Worm (Caenorhabditis elegans) whole organism, dauer: ENCODE measurements around the gene deb-1.

ENCODE experiments used
- unc-62 ChIP-seq: sonication (generic microtip); optimal IDR thresholded peaks from 2 replicates; lab custom pipeline; 2017; ENCODE audit warnings: missing biosample characterization, missing genetic modification reagents, missing genetic modification characterization

The deb-1 gene

DNA sequence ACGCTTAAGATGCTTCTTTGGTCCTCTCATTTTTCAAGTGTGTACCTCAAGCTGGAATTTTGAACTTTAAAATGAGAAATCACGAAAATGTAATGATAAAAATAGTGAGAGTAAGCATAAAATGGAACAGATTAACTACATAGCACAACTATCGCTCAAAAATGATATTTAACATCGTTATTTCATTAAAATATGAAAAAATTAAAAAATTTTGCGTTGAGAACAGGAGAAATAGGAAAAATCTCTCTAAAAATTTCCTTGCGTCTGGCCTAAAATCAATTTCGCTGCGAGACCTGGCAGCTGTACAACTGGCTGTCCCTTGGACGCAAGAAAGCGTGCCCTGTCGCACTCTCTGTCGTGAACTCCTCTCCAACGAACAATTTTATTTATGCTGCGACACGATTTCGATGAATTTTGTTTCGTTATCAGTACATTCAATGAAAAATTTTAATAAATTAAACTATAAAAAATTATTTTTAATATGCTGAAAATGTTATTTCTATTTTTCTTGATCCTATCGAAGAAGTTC is 9.4 kb downstream of the deb-1 start, which contains the start of gene rps-4:
TSS of gene rps-4 (minus strand) at position 51 of the 529 bp plus-strand sequence.
- no peak for TF ChIP-seq unc-62 (GFP tag; lab: Kevin White, UChicago)

DNA sequence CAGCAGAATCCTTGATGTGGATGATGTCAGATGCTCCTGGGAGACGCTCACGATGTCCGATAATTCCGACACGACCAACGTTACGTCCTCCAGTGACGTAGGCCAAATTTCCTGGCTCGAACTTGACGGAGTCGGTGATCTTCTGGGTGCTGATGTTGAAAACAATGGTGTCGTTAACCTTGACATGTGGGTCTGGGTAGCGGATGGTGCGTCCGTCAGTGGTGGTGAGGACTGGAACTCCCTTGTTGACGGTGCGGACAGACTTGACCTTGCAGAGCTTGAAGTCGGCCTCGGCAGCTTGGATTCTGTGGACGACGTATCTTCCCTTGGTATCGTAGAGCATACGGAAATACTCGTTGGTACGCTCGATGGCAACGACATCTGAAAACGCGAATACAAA is 10.1 kb downstream of the deb-1 start:
- TF ChIP-seq unc-62 (GFP tag; lab: Kevin White, UChicago), result no peak

DNA sequence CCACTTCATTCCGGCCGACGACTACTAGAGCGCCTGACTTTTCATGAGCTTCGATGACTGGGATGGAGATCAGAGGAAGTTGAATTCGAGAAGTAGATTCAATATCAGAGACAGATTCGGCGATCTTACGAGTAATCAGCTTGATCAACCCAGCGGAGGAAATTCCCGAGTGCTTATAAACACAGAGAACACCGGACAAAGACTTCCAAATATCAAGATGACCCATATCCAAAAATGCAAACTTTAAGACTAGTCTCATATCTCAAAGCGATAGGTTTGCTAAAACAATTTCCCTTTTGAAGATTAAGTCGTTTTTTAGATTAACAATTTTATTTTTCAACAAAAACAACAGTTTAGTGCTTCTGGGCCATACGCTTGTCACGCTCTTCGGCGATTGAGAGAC is 10.7 kb downstream of the deb-1 start, which contains the start of gene Y43B11AR.3:
TSS of gene Y43B11AR.3 (minus strand) at position 335 of the 403 bp plus-strand sequence.
- TF ChIP-seq unc-62 (GFP tag; lab: Kevin White, UChicago), result no peak

DNA sequence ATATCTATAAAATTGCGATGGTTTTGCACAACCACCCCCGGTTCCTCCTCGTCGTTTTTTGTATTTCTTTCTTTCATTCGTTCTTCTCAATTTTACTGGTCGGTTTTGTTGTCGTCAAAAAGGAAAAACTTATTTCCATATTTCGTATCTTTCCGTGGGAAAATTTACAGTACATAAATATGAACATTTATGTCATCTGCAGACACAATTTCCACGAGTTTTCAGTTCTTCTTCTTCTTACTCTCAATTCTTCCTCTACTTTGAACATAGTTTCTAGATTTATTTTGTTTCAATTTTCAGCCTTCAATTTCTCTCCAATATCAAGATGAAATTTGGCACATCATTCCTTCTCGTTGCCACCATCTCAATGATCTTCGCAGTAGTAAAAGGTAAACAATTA is 12.9 kb downstream of the deb-1 start, which contains the start of gene Y43B11AR.1:
TSS of gene Y43B11AR.1 (plus strand) at position 301 of the 400 bp plus-strand sequence.
- no peak for TF ChIP-seq unc-62 (GFP tag; lab: Kevin White, UChicago)

DNA sequence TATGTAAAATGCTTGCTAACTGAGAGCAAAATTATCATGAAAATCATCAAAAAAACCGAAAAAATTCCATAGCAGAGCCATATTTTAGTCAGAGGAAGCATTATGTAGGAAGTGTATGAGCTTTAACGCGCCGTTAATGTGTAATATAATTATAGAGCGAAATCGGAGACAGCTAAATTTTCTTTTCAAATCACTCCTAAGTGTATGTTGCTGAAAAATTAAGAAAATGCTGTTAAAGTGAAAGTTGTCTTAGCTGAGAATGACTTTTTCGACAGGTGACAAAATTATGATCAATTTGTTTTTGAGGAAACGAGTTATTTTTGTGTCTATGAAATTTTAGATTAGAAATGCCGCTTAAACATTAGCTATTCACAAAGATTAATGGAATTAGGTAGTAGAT is 19.0 kb downstream of the deb-1 start, which contains the start of gene srg-50:
TSS of gene srg-50 (minus strand) at position 101 of the 400 bp plus-strand sequence.
- TF ChIP-seq unc-62 (GFP tag; lab: Kevin White, UChicago), result no peak

DNA sequence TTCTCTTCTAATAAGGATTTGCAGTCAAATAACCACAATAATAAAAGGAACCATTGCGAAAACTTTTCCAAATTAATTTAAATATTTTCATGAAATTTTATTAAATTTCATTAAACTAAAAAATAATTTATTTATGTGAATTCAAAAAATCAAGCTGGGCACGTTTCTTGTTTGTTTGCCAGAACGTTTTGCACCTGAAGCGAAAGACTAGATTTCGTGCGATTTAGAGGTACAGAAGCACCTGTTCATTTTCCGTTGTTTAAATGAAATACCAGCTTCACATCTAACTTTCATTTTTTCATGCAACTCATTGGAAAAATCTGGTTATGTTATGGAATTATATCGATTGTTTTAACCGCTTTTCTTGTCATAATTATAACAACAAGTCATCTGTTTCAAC is 22.0 kb downstream of the deb-1 start, which contains the start of gene srg-48:
TSS of gene srg-48 (plus strand) at position 301 of the 400 bp plus-strand sequence.
- no peak for TF ChIP-seq unc-62 (GFP tag; lab: Kevin White, UChicago)

DNA sequence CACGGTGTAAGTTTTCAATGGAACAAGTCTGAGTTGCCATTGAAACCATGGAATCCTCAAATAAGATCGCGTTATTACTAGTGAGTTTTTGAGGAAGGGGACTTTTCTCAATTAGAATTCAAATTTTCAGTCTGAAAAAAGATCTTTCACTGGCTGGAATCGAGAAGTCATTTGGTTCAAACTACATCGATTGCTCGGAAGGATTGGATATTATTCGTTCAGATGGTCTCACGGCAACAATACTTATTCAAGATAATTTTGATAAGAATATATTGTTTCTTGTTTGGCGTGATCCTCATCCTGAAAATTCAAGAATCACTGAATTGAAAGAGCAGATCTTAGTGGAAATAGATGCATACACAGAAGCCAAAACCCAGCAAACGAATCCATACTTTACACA is 26.6 kb downstream of the deb-1 start:
- TF ChIP-seq unc-62 (GFP tag; lab: Kevin White, UChicago), result no peak

DNA sequence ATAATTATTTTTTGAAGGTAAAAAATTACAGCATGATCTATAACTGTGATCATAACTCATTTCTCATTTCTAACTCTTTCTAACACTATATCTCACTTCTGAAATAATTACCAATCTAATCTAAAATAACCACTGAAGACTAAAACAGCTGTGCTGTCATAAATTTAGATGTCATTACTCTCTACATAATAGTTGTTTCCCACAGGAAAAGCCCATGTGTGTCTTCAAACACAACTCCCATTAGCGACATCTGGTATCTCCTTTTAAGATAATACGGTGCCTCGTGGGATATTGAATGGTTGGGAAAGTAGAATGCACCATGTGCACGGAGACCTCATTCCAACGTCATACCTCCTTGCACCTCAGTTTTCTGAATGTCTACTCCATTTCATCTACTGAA is 29.0 kb downstream of the deb-1 start, which contains the start of gene Y43B11AL.1:
TSS of gene Y43B11AL.1 (plus strand) at position 301 of the 400 bp plus-strand sequence.
- no peak for TF ChIP-seq unc-62 (GFP tag; lab: Kevin White, UChicago)

DNA sequence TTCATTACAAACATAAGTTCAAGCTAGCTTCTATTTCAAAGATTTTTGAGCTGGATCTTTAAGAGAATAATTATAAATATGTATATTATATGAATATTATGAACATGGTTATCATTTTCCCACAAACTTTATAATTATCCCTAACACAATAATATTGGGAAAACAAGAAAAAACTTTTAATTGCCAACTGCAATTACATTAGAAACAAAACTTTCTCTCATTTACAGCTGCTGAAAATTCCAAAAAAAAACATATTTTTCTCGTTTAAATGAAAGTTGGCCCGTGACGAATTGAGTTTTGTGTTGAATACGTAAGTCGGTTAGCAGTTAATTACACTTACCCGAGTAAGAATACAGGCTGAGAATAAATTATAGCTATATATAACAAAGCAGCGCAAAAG is 31.4 kb downstream of the deb-1 start:
- TF ChIP-seq unc-62 (GFP tag; lab: Kevin White, UChicago), result no peak

DNA sequence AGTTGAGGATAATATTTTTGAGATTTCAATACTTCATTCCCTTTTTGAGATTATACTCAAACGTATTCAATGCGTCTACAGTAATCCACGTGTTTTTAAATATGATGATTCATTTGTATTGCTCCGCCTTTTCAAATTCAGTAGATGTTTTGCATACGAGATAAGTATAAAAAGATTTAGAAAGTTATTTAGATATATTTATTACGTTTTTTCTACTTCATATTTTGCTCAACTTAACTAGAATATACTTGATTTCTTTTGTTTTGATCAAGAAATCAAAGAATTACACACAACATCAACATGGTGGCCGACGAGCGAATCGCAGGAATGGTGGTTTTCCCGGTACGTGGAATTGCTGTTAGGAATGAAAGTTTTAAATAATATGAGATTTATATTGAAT is 36.4 kb downstream of the deb-1 start, which contains the start of gene srx-50:
TSS of gene srx-50 (plus strand) at position 301 of the 400 bp plus-strand sequence.
- TF ChIP-seq unc-62 (GFP tag; lab: Kevin White, UChicago), result no peak

DNA sequence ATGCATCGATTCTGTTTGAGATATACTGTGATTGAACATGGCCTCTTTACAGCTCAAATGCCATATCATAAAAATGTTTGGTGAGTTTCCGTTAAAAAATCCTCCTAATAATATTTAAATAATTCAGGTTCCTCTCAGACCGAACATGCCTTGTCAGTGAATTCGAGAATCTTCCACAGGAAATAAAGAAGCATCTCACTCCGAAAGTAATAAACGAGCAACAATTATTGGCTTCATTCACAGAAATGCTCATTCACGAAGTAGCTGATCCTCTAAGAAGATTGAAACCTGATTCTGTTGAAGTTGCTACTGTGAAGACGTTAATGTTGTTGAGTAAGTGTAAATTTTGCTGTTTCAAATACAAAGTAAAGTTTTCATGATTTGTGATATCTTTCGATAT is 41.9 kb downstream of the deb-1 start:
- TF ChIP-seq unc-62 (GFP tag; lab: Kevin White, UChicago), result no peak

DNA sequence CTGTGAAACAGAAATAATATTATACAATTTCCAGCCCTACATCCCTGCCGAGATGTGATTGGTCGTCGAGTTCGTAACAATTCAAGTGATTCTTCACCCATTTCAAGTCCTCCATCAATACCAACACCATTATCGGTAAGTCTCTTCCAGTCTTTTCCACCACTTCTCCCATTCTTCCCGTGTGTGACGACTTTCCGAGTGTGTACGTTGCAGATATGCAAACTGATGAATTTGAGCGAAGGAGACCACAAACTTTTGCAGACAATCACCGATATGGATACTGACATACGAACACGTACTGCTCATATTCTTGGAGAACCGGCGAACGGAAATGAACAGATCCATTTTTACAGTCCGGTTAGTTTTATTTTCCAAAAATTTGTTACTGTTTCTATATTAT is 42.6 kb downstream of the deb-1 start:
- no peak for TF ChIP-seq unc-62 (GFP tag; lab: Kevin White, UChicago)

DNA sequence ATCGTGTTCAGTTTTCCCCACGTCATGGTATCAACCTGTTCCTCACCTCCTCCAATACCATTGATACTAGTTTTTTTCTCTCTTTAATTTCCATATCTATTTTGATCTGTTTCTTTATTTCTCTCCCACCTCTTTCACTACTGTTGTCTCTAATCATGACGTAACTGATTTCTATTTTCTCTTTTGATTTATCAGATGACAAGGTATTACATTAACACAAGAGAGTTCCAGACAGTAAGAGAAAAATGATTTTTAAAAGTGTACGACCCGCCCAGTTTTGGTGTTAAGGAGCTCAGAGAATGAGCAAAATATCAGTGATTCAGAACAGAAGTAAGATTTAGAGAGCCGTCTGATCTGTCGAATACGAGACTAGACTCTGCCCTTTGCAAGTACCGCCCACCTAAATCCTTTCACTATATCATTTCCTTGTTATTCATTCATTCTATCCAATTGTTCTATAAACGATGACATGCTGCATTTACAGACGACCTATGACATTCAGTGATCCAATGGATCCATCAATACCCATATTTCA is 44.3 kb downstream of the deb-1 start, which contains the start of gene nhr-105:
TSS of gene nhr-105 (plus strand) at position 485 of the 535 bp plus-strand sequence.
- TF ChIP-seq unc-62 (GFP tag; lab: Kevin White, UChicago), result no peak

DNA sequence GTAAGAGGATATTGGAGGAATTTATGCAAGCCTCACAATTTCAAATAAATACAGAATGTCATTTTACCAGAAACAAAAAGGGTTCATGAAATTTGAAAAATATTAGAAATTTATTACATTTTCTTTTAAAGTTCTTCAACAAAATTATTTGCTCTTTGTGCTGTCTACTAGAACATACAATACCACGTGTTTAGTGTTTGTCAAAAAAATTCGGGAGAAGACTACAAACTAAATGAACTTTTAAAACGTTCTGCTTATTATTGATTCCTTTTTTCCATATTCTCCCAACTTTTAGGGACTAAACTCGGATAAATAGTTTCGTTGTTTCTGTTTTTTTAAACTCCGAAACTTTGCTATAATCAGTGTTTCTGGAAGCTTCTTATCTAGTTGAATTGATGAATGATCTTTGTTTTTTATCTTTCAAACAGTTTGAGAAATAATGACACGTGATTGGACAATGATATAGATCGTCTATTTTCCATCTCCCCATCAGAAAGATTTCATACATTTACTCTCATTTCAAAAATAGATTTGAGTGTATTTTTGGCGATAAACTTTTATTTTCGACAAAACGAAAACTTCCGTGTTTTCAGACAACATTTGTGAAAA is 45.3 kb downstream of the deb-1 start:
- TF ChIP-seq unc-62 (GFP tag; lab: Kevin White, UChicago), result no peak

DNA sequence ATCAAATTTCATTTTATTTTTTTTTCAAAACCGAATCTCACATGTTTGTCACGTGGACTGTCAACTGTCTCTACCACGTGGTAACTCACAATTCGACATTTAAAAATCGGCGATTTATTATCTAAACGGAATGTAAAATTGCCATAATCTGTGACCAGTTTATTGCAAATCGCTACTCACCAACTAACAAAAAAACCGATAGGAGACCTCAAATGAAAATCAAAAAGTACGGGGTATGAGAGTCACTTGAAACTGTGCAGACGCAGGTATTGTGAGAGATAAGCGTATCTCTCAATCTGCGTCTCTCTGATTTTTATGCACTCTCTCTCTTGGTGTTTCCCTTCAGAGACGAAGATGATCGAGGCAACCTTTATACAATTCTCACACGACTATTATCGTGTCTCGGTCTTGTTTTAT is 46.3 kb downstream of the deb-1 start:
- no peak for TF ChIP-seq unc-62 (GFP tag; lab: Kevin White, UChicago)

DNA sequence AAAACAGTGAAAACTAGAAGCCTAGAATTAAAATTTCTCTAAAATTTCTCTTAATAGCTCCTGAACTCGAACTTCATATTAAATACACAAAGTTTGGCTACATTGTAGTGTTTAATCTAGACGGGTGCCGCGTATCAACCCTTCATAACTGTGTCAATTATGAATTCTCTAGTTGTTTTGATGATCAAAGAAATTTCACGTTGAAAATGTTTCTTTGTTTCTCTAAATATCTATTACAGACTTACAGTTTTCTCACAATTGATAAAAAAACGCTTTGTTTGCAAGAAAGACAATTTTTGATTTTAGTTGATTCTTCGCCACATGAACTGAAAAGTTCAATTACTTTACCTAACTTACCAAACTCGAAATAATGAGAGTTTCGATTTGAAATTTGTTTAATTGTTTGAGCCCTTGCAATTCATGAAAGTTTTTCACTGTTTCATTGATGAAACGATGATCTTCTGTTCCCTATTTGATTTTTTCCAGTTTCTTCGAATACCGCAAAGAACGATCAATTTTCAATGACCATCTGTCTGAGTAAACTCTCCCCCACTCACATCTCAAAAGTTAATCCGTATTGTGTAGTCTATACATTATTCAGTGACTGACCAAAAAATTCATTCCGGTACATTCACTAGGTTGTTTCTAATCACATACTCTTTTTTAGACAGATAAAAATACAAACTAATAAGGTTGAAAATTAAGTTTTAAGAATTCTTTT is 47.3 kb downstream of the deb-1 start:
- TF ChIP-seq unc-62 (GFP tag; lab: Kevin White, UChicago), result no peak
